Worm (Caenorhabditis elegans) whole organism, young adult: ENCODE measurements around the gene ash-2.

ENCODE experiments used
- F37B4.10 ChIP-seq: fragments of 200-800 bp; sonication (Bioruptor generic); IDR thresholded peaks from 2 replicates; pipeline ENCODE4 v1.3.6; 2022; ENCODE audit warnings: missing genetic modification characterization, missing compliant biosample characterization
- ama-1 ChIP-seq, 3 experiments: fragments of 150-350 bp in 1 of 3; sonication (generic microtip) in 2 of 3; optimal IDR thresholded peaks; 2 replicates each; lab custom pipeline; 2014 to 2018; ENCODE audit warnings: missing biosample characterization in 2 of 3, missing genetic modification characterization in 2 of 3, missing genetic modification reagents in 2 of 3
- aptf-2 ChIP-seq: fragments of 200-800 bp; sonication (Bioruptor generic); conservative IDR thresholded peaks from 2 replicates; pipeline ENCODE4 v1.3.6; 2022; ENCODE audit warnings: missing genetic modification reagents, missing genetic modification characterization, missing compliant biosample characterization
- attf-3 ChIP-seq: fragments of 200-800 bp; sonication (Bioruptor generic); conservative IDR thresholded peaks from 2 replicates; pipeline ENCODE4 v1.3.6; 2022; ENCODE audit warnings: missing genetic modification reagents, missing genetic modification characterization, missing compliant biosample characterization
- dpff-1 ChIP-seq: sonication (generic microtip); optimal IDR thresholded peaks from 2 replicates; lab custom pipeline; 2017; ENCODE audit warnings: mild to moderate bottlenecking, missing genetic modification characterization, missing compliant biosample characterization
- egl-18 ChIP-seq: fragments of 200-800 bp; sonication (Bioruptor generic); IDR thresholded peaks from 2 replicates; pipeline ENCODE4 v1.3.6; 2022; ENCODE audit warnings: missing genetic modification reagents, missing genetic modification characterization, missing compliant biosample characterization
- him-1 ChIP-seq: sonication (generic microtip); optimal IDR thresholded peaks from 2 replicates; lab custom pipeline; 2016; ENCODE audit warnings: missing genotype, missing genetic modification reagents, missing genetic modification characterization, missing compliant biosample characterization
- hsf-1 ChIP-seq: fragments of 200-800 bp; sonication (Bioruptor generic); IDR thresholded peaks from 2 replicates; pipeline ENCODE4 v1.3.6; 2022; ENCODE audit warnings: missing genetic modification reagents, missing genetic modification characterization, missing compliant biosample characterization
- pbrm-1 ChIP-seq: fragments of 200-800 bp; sonication (Bioruptor generic); IDR thresholded peaks from 2 replicates; pipeline ENCODE4 v1.3.6; 2022; ENCODE audit warnings: missing genetic modification reagents, missing genetic modification characterization, missing compliant biosample characterization
- rpc-1 ChIP-seq, 2 experiments: fragments of 150-350 bp in 1 of 2; sonication (generic microtip) in 1 of 2; optimal IDR thresholded peaks; 2 replicates each; lab custom pipeline; 2014 to 2018; ENCODE audit warnings: missing biosample characterization in 1 of 2, missing genetic modification characterization in 1 of 2, missing genetic modification reagents in 1 of 2, missing genotype in 1 of 2
- snpc-3.4 ChIP-seq: sonication (generic microtip); optimal IDR thresholded peaks from 2 replicates; lab custom pipeline; 2017; ENCODE audit warnings: missing genetic modification characterization, mild to moderate bottlenecking, missing compliant biosample characterization, antibody characterized with exemption, moderate library complexity, missing genotype, missing genetic modification reagents
- unc-130 ChIP-seq: sonication (generic microtip); optimal IDR thresholded peaks from 2 replicates; lab custom pipeline; 2016; ENCODE audit warnings: missing genetic modification reagents, missing genetic modification characterization, missing compliant biosample characterization
- zim-3 ChIP-seq: sonication (generic microtip); optimal IDR thresholded peaks from 2 replicates; lab custom pipeline; 2017; ENCODE audit warnings: mild to moderate bottlenecking, missing genetic modification characterization, moderate library complexity, missing compliant biosample characterization

DNA sequence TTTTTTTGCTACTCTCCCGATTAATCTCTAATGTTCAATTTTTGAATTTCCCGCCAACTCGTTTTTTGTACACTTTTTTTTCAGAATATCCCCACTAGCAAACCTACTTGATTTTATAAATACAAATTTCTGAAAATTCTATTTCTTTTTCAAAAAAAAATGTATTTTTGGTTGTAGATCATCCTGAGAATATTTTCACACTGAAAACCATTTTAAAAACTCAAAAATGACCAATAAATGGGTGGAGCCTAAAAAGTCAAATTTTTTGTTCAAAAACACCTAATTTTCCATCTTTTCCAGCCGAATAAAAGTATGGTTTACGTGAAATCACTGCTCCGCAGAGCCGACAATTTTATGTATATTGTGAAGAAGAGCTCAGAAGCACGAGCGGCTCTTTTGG lies 9.1 kb downstream of the ash-2 start, which contains the start of gene Y17G7B.3:
- TF ChIP-seq attf-3: no peak
- TF ChIP-seq snpc-3.4 (tag; lab: Kevin White, UChicago): no peak
- no peak for TF ChIP-seq unc-130
- TF ChIP-seq rpc-1 (optimal IDR thresholded peaks at IDR 0.05; lab: Kevin White, UChicago): no peak
- TF ChIP-seq rpc-1 (tag; optimal IDR thresholded peaks at IDR 0.05; lab: Kevin White, UChicago): no peak
- no peak for TF ChIP-seq pbrm-1 (GFP tag; lab: Robert Waterston, UW)
- TF ChIP-seq egl-18: no peak
- no peak for TF ChIP-seq zim-3 (tag; lab: Kevin White, UChicago)
- TF ChIP-seq hsf-1 (GFP tag; lab: Robert Waterston, UW): no peak
- TF ChIP-seq dpff-1 (tag; lab: Kevin White, UChicago): no peak
- TF ChIP-seq aptf-2 (GFP tag; lab: Robert Waterston, UW): no peak
- TF ChIP-seq ama-1 (optimal IDR thresholded peaks at IDR 0.05; lab: Kevin White, UChicago): no peak
- no peak for TF ChIP-seq ama-1 (GFP tag; optimal IDR thresholded peaks at IDR 0.05; lab: Kevin White, UChicago)
- no peak for TF ChIP-seq F37B4.10 (GFP tag; lab: Robert Waterston, UW)
- no peak for TF ChIP-seq him-1 (tag; lab: Kevin White, UChicago)
